Worm (Caenorhabditis elegans) whole organism, L4 larva: ENCODE results near the gene gly-6.

Source experiments
- dve-1 ChIP-seq: sonication (generic microtip); optimal IDR thresholded peaks from 2 replicates; lab custom pipeline; 2017; ENCODE audit warnings: antibody characterized with exemption, mild to moderate bottlenecking, missing genetic modification characterization, missing compliant biosample characterization; ENCODE audit not compliant: insufficient read depth
- lin-1 ChIP-seq: fragments of 200-800 bp; sonication (Bioruptor generic); IDR thresholded peaks from 2 replicates; pipeline ENCODE4 v1.3.6; 2022; ENCODE audit warnings: missing genetic modification reagents, missing genetic modification characterization, missing compliant biosample characterization
- lin-15B ChIP-seq: fragments of 150-350 bp; sonication (generic microtip); optimal IDR thresholded peaks from 3 replicates; lab custom pipeline; 2014; ENCODE audit warnings: missing biosample characterization, missing genetic modification characterization

ce11 chrIII:4372894-4373293, 41.9 kb upstream of the gly-6 start:
- TF ChIP-seq lin-15B (tag; lab: Kevin White, UChicago), result no peak
- no peak for TF ChIP-seq dve-1 (tag; lab: Kevin White, UChicago)
- TF ChIP-seq lin-1, result no peak
